Fruit fly (Drosophila melanogaster): ENCODE measurements around the gene Rfk.

Rfk gene

dm6 chr3R:7907311-7907710, 5.8 kb downstream of the Rfk start, which contains the start of the genes Taf7 and EMC1 (continued):
- TF ChIP-seq sug (tag; optimal IDR thresholded peaks at IDR 0.05) (no peak), CG15011 (GFP tag; optimal IDR thresholded peaks at IDR 0.05) (no peak), CG17186 (GFP tag; optimal IDR thresholded peaks at IDR 0.05) (peak; percentile 76), cad (GFP tag; optimal IDR thresholded peaks at IDR 0.05) (no peak), ind (GFP tag; optimal IDR thresholded peaks at IDR 0.05) (peak; percentile 43), wdn (GFP tag; IDR thresholded peaks at IDR 0.05) (no peak), CG4424 (GFP tag; optimal IDR thresholded peaks at IDR 0.05) (no peak), CG14441 (GFP tag; IDR thresholded peaks at IDR 0.05) (no peak), CG6854 (GFP tag; optimal IDR thresholded peaks at IDR 0.05) (no peak), Usf (GFP tag; optimal IDR thresholded peaks at IDR 0.05) (no peak), stwl (tag; optimal IDR thresholded peaks at IDR 0.05) (peak; percentile 54), grn (GFP tag; optimal IDR thresholded peaks at IDR 0.05) (no peak), CG3407 (GFP tag; optimal IDR thresholded peaks at IDR 0.05) (no peak), CG4282 (GFP tag; optimal IDR thresholded peaks at IDR 0.05) (no peak), org-1 (GFP tag; optimal IDR thresholded peaks at IDR 0.05) (no peak), Med (GFP tag) (peak; percentile 83), Opbp (GFP tag; IDR thresholded peaks at IDR 0.05; ENCODE audit: partially characterized antibody) (peak; percentile 83), CG17568 (GFP tag; optimal IDR thresholded peaks at IDR 0.05) (no peak), ewg (GFP tag; optimal IDR thresholded peaks at IDR 0.05) (no peak), mld (GFP tag; IDR thresholded peaks at IDR 0.05; ENCODE audit: partially characterized antibody) (peak; percentile 72; the same call in 2 of the 3 replicates), repo (GFP tag; optimal IDR thresholded peaks at IDR 0.05) (peak; percentile 5), CG1792 (GFP tag; optimal IDR thresholded peaks at IDR 0.05) (peak; percentile 39), Nf-YC (tag; optimal IDR thresholded peaks at IDR 0.05) (no peak), CG6654 (GFP tag; optimal IDR thresholded peaks at IDR 0.05) (no peak), CG11456 (GFP tag; IDR thresholded peaks at IDR 0.05) (no peak), lbe (GFP tag; optimal IDR thresholded peaks at IDR 0.05) (no peak), eyg (GFP tag; optimal IDR thresholded peaks at IDR 0.05) (no peak), az2 (GFP tag; optimal IDR thresholded peaks at IDR 0.05) (peak; percentile 23), Spps (tag; optimal IDR thresholded peaks at IDR 0.05) (no peak), aop (GFP tag; IDR thresholded peaks at IDR 0.05) (no peak), ERR (GFP tag; optimal IDR thresholded peaks at IDR 0.05) (no peak), chn (GFP tag; optimal IDR thresholded peaks at IDR 0.05) (peak; percentile 27), ato (GFP tag; IDR thresholded peaks at IDR 0.05; ENCODE audit: partially characterized antibody) (no peak; the same call in none of the 2 replicates), gcm2 (GFP tag; optimal IDR thresholded peaks at IDR 0.05) (no peak), dmrt99B (tag; optimal IDR thresholded peaks at IDR 0.05) (no peak), lov (optimal IDR thresholded peaks at IDR 0.05) (no peak), lov (GFP tag; IDR thresholded peaks at IDR 0.05) (no peak), Sox100B (GFP tag; optimal IDR thresholded peaks at IDR 0.05) (no peak), CG15269 (tag; optimal IDR thresholded peaks at IDR 0.05) (no peak), pzg (GFP tag; optimal IDR thresholded peaks at IDR 0.05) (peak; percentile 83), Hr51 (GFP tag; optimal IDR thresholded peaks at IDR 0.05) (peak in 1 of 2 experiments; percentile 49), bcd (GFP tag; optimal IDR thresholded peaks at IDR 0.05) (no peak), CG33213 (GFP tag; optimal IDR thresholded peaks at IDR 0.05) (peak; percentile 63), pan (optimal IDR thresholded peaks at IDR 0.05) (no peak), pan (GFP tag; optimal IDR thresholded peaks at IDR 0.05 in 1 of 2, IDR thresholded peaks at IDR 0.05 in 1 of 2) (no peak), CG13624 (GFP tag; optimal IDR thresholded peaks at IDR 0.05) (peak; percentile 56), caup (GFP tag; optimal IDR thresholded peaks at IDR 0.05; ENCODE audit: severe bottlenecking) (no peak), so (GFP tag; IDR thresholded peaks at IDR 0.05) (no peak), CG5180 (GFP tag; optimal IDR thresholded peaks at IDR 0.05) (no peak), CG7357 (GFP tag; IDR thresholded peaks at IDR 0.05) (peak; percentile 100), Asciz (GFP tag; optimal IDR thresholded peaks at IDR 0.05) (no peak), CG8388 (GFP tag; optimal IDR thresholded peaks at IDR 0.05) (no peak)
